Worm (Caenorhabditis elegans): ENCODE results near the gene smcl-1.

smcl-1 gene

ce11 chrX:11679211-11679977 is 13.9 kb upstream of the smcl-1 start:
- no peak for TF ChIP-seq ceh-28 (tag; optimal IDR thresholded peaks at IDR 0.05)
- no peak for TF ChIP-seq nhr-77 (tag; optimal IDR thresholded peaks at IDR 0.05)
- TF ChIP-seq zag-1 (tag; optimal IDR thresholded peaks at IDR 0.05): no peak
- peak; percentile 65 for TF ChIP-seq elt-2 (tag; optimal IDR thresholded peaks at IDR 0.05)
- TF ChIP-seq fkh-10 (GFP tag; optimal IDR thresholded peaks at IDR 0.05): no peak
- TF ChIP-seq pha-4 (tag; optimal IDR thresholded peaks at IDR 0.05): peak; percentile 33
- TF ChIP-seq nhr-23 (tag; optimal IDR thresholded peaks at IDR 0.05): no peak
- TF ChIP-seq eor-1 (tag; optimal IDR thresholded peaks at IDR 0.05): no peak
- no peak for TF ChIP-seq pqm-1 (tag; optimal IDR thresholded peaks at IDR 0.05)
- TF ChIP-seq ZK546.5 (tag; optimal IDR thresholded peaks at IDR 0.05): no peak

DNA sequence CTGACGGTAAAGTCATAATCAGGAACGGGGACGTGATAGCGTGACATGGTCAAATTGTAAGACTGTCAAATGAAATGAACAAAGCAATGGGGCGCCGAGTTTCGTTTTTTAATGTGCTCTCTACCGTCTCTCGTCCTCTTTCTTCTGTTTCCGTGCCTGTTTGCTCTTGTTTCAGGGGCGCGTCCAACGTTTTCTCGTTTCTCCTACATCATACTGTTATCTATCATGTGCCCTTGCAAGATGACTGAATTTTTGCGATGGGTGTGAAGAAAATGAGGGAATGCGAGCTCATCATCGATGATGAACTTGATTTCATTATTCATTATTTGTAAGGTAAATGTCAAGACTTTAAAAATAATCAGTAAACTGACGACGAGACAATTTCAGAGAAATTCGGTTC is 12.4 kb upstream of the smcl-1 start, which contains the start of gene T04F8.7:
Gene T04F8.7, minus strand, starts transcription at position 130 of the 400 bp plus-strand sequence.
- TF ChIP-seq ztf-4 (tag; optimal IDR thresholded peaks at IDR 0.05) (no peak), jun-1 (tag; optimal IDR thresholded peaks at IDR 0.05) (peak; percentile 15), daf-12 (tag; optimal IDR thresholded peaks at IDR 0.05) (no peak), pqm-1 (tag; optimal IDR thresholded peaks at IDR 0.05) (peak; percentile 79), mdl-1 (tag; optimal IDR thresholded peaks at IDR 0.05) (no peak), ama-1 (optimal IDR thresholded peaks at IDR 0.05) (no peak), nhr-67 (tag; optimal IDR thresholded peaks at IDR 0.05) (no peak), snpc-4 (tag; optimal IDR thresholded peaks at IDR 0.05) (no peak), fos-1 (tag; optimal IDR thresholded peaks at IDR 0.05) (no peak), ceh-28 (tag; optimal IDR thresholded peaks at IDR 0.05) (no peak), elt-2 (tag; optimal IDR thresholded peaks at IDR 0.05) (peak; percentile 91), egl-27 (tag; optimal IDR thresholded peaks at IDR 0.05) (no peak), eor-1 (tag; optimal IDR thresholded peaks at IDR 0.05) (no peak)

DNA sequence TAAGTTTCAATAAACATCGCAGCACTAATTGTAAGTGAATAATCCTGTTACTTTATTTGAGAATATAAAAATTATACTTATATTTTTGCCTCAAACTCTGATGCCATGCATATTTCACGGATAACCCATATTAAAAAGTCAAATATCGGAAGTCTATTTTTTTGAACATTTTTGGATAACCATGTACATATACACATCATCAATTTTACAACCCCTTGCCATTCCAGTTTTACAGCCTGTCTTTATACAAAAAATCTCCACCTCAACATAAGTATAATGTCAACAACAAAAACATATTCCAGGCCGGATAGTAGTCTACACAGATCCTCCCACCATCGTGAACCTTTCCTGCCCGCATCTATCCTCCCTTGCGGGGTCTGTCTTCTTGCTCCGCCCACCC is 9.0 kb upstream of the smcl-1 start, which contains the start of gene hnd-1:
Gene hnd-1, plus strand, starts transcription at position 301 of the 400 bp plus-strand sequence.
- no peak for TF ChIP-seq lin-39 (tag; optimal IDR thresholded peaks at IDR 0.05)
- TF ChIP-seq nhr-237 (tag; optimal IDR thresholded peaks at IDR 0.05): no peak
- no peak for TF ChIP-seq ceh-16 (tag; optimal IDR thresholded peaks at IDR 0.05)
- no peak for TF ChIP-seq nhr-77 (tag; optimal IDR thresholded peaks at IDR 0.05)
- TF ChIP-seq nhr-28 (tag; optimal IDR thresholded peaks at IDR 0.05): no peak
- no peak for TF ChIP-seq ztf-4 (tag; optimal IDR thresholded peaks at IDR 0.05)
- TF ChIP-seq unc-39 (tag; optimal IDR thresholded peaks at IDR 0.05): no peak
- no peak for TF ChIP-seq zag-1 (tag; optimal IDR thresholded peaks at IDR 0.05)
- TF ChIP-seq pha-4 (tag; optimal IDR thresholded peaks at IDR 0.05): no peak
- TF ChIP-seq fkh-2 (tag; optimal IDR thresholded peaks at IDR 0.05): no peak
- TF ChIP-seq aly-2 (tag; optimal IDR thresholded peaks at IDR 0.05): no peak
- no peak for TF ChIP-seq unc-62 (GFP tag; optimal IDR thresholded peaks at IDR 0.05)
- no peak for TF ChIP-seq skn-1 (tag; optimal IDR thresholded peaks at IDR 0.05)
- TF ChIP-seq egl-27 (tag; optimal IDR thresholded peaks at IDR 0.05): no peak
- TF ChIP-seq nhr-11 (tag; optimal IDR thresholded peaks at IDR 0.05): no peak
- no peak for TF ChIP-seq elt-3 (tag; optimal IDR thresholded peaks at IDR 0.05)
- TF ChIP-seq fkh-10 (GFP tag; optimal IDR thresholded peaks at IDR 0.05): no peak
- no peak for TF ChIP-seq egl-5 (tag; optimal IDR thresholded peaks at IDR 0.05)
- TF ChIP-seq elt-2 (tag; optimal IDR thresholded peaks at IDR 0.05): no peak
- no peak for TF ChIP-seq mdl-1 (tag; optimal IDR thresholded peaks at IDR 0.05)

DNA sequence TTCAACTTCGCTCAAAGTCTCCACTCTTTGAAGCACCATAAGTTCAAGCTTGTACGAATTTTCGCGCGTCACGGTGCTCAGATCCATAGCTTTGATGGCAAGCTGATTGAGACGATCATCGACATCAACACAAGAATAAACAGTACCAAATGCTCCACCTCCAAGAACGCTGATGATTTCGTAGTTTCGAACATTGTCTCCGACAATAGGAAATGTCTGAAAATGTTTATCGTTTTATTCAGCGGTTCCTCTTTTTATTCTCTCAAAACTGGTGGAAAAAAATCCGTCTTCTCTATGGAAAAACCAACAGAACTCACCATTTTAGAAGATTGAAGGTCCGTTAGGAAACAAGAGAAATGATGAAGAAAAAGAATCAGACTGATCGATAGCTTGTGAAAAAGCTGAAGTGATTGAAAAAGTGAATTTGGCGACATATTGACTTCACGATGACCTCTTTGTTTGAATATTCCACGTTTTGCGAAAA is 5.4 kb upstream of the smcl-1 start, which contains the start of gene C44C10.7:
Gene C44C10.7, minus strand, starts transcription at position 434 of the 484 bp plus-strand sequence.
- no peak for TF ChIP-seq fos-1 (tag; optimal IDR thresholded peaks at IDR 0.05)
- no peak for TF ChIP-seq ztf-11 (tag; optimal IDR thresholded peaks at IDR 0.05)
- TF ChIP-seq nhr-76 (tag; optimal IDR thresholded peaks at IDR 0.05): no peak
- TF ChIP-seq nhr-43 (tag; optimal IDR thresholded peaks at IDR 0.05; ENCODE audit: poor library complexity, severe bottlenecking): no peak
- TF ChIP-seq nhr-237 (tag; optimal IDR thresholded peaks at IDR 0.05): no peak
- TF ChIP-seq eor-1 (tag; optimal IDR thresholded peaks at IDR 0.05): no peak
- TF ChIP-seq nhr-77 (tag; optimal IDR thresholded peaks at IDR 0.05): no peak
- TF ChIP-seq nhr-67 (tag; optimal IDR thresholded peaks at IDR 0.05): no peak
- TF ChIP-seq egl-27 (tag; optimal IDR thresholded peaks at IDR 0.05): no peak
- no peak for TF ChIP-seq pha-4 (tag; optimal IDR thresholded peaks at IDR 0.05)
- no peak for TF ChIP-seq lsy-12 (tag; optimal IDR thresholded peaks at IDR 0.05)

Measured in whole organism, L3 larva.